Fruit fly (Drosophila melanogaster) whole organism, embryonic: Measurements from ENCODE around the gene CG10063.
A peak's percentile ranks its signal among the peaks of the same experiment; 100 is the strongest.

Source experiments
- CG1024 ChIP-seq: fragments of 200-800 bp; sonication (Bioruptor generic); IDR thresholded peaks from 2 replicates; pipeline ENCODE4 v1.3.6; 2022; ENCODE audit warnings: missing biosample characterization, missing genetic modification characterization
- CG10321 ChIP-seq: fragments of 200-800 bp; sonication (Bioruptor generic); IDR thresholded peaks from 2 replicates; pipeline ENCODE4 v1.3.6; 2022; ENCODE audit warnings: missing biosample characterization, missing genetic modification characterization
- CG11696 ChIP-seq: fragments of 200-800 bp; sonication (Bioruptor generic); IDR thresholded peaks from 2 replicates; pipeline ENCODE4 v1.3.6; 2022; ENCODE audit warnings: missing biosample characterization, missing genetic modification characterization
- CG12299 ChIP-seq: fragments of 200-800 bp; sonication (Bioruptor generic); optimal IDR thresholded peaks from 2 replicates; lab custom pipeline; 2018; ENCODE audit warnings: missing biosample characterization, mild to moderate bottlenecking, missing genetic modification characterization
- CG13894 ChIP-seq: fragments of 200-800 bp; sonication (Bioruptor generic); optimal IDR thresholded peaks from 3 replicates; lab custom pipeline; 2018; ENCODE audit warnings: missing biosample characterization, mild to moderate bottlenecking, missing genetic modification characterization, moderate library complexity
- CG15601 ChIP-seq: fragments of 200-800 bp; sonication (Bioruptor generic); optimal IDR thresholded peaks from 3 replicates; lab custom pipeline; 2019; ENCODE audit warnings: missing biosample characterization, mild to moderate bottlenecking, missing genetic modification characterization, moderate library complexity
- CG16813 ChIP-seq: fragments of 200-800 bp; sonication (Bioruptor generic); IDR thresholded peaks from 3 replicates; pipeline ENCODE4 v1.3.6; 2022; ENCODE audit warnings: missing biosample characterization, missing genetic modification characterization; ENCODE audit not compliant: partially characterized antibody
- CG17359 ChIP-seq: fragments of 200-800 bp; sonication (Bioruptor generic); optimal IDR thresholded peaks from 3 replicates; lab custom pipeline; 2018; ENCODE audit warnings: missing biosample characterization, mild to moderate bottlenecking, missing genetic modification characterization, moderate library complexity
- CG17829 ChIP-seq: fragments of 200-800 bp; optimal IDR thresholded peaks from 2 replicates; lab custom pipeline; 2019; ENCODE audit warnings: missing biosample characterization, mild to moderate bottlenecking, missing genetic modification characterization, moderate library complexity
- CG1792 ChIP-seq: fragments of 200-800 bp; sonication (Bioruptor generic); optimal IDR thresholded peaks from 2 replicates; lab custom pipeline; 2016; ENCODE audit warnings: missing biosample characterization, missing genetic modification characterization
- CG18011 ChIP-seq: fragments of 200-800 bp; sonication (Bioruptor generic); optimal IDR thresholded peaks from 2 replicates; lab custom pipeline; 2017; ENCODE audit warnings: missing biosample characterization, missing genetic modification characterization, mild to moderate bottlenecking, moderate library complexity, missing genotype
- CG32772 ChIP-seq: fragments of 200-800 bp; sonication (Bioruptor generic); IDR thresholded peaks from 2 replicates; pipeline ENCODE4 v1.3.6; 2022; ENCODE audit warnings: missing biosample characterization, missing genetic modification characterization
- CG3726 ChIP-seq: fragments of 200-800 bp; sonication (Bioruptor generic); IDR thresholded peaks from 3 replicates; pipeline ENCODE4, ENCODE4 v1.3.6; 2022; ENCODE audit warnings: missing biosample characterization, missing genetic modification characterization
- CG3847 ChIP-seq: fragments of 200-800 bp; sonication (Bioruptor generic); IDR thresholded peaks from 2 replicates; pipeline ENCODE4 v1.3.6; 2022; ENCODE audit warnings: missing biosample characterization, missing genetic modification characterization
- CG4404 ChIP-seq: fragments of 200-800 bp; sonication (Bioruptor generic); IDR thresholded peaks from 2 replicates; pipeline ENCODE4 v1.3.6; 2022; ENCODE audit warnings: missing biosample characterization, missing genetic modification characterization
- CG4854 ChIP-seq: fragments of 200-800 bp; sonication (Bioruptor generic); optimal IDR thresholded peaks from 2 replicates; lab custom pipeline; 2016; ENCODE audit warnings: missing biosample characterization, missing genetic modification characterization, inconsistent platforms
- CG6654 ChIP-seq: fragments of 200-800 bp; sonication (Bioruptor generic); optimal IDR thresholded peaks from 2 replicates; lab custom pipeline; 2017; ENCODE audit warnings: missing biosample characterization, mild to moderate bottlenecking, missing genetic modification characterization
- CG9727 ChIP-seq: fragments of 200-800 bp; sonication (Bioruptor generic); optimal IDR thresholded peaks from 3 replicates; lab custom pipeline; 2017; ENCODE audit warnings: missing biosample characterization, mild to moderate bottlenecking, missing genetic modification characterization
- Eip74EF ChIP-seq, 2 experiments: fragments of 200-800 bp in 1 of 2; fragments of >200 bp in 1 of 2; sonication (Bioruptor generic) in 1 of 2; optimal IDR thresholded peaks; 2 replicates each; lab custom pipeline; 2017 to 2019; ENCODE audit warnings: missing biosample characterization in 2 of 2, missing genetic modification characterization in 2 of 2, mild to moderate bottlenecking in 1 of 2, moderate library complexity in 1 of 2
- GATAe ChIP-seq: fragments of 200-800 bp; sonication (Bioruptor generic); conservative IDR thresholded peaks from 2 replicates; pipeline ENCODE4 v1.3.6; 2022; ENCODE audit warnings: missing biosample characterization, missing genetic modification characterization
- HLH4C ChIP-seq: fragments of 200-800 bp; sonication (Bioruptor generic); IDR thresholded peaks from 3 replicates; pipeline ENCODE4 v1.3.6; 2022; ENCODE audit warnings: missing biosample characterization, missing genetic modification characterization; ENCODE audit not compliant: partially characterized antibody
- Hand ChIP-seq: fragments of 200-800 bp; sonication (Bioruptor generic); optimal IDR thresholded peaks from 2 replicates; lab custom pipeline; 2017; ENCODE audit warnings: mild to moderate bottlenecking, missing biosample characterization, missing genetic modification reagents, missing genetic modification characterization
- HmgD ChIP-seq: fragments of 200-800 bp; sonication (Bioruptor generic); optimal IDR thresholded peaks from 3 replicates; lab custom pipeline; 2016; ENCODE audit warnings: missing biosample characterization, missing genetic modification characterization
- Hr78 ChIP-seq, 2 experiments: fragments of 200-800 bp in 1 of 2; fragments of >200 bp in 1 of 2; sonication (Bioruptor generic) in 1 of 2; optimal IDR thresholded peaks; 2 replicates each; lab custom pipeline; 2017 to 2019; ENCODE audit warnings: missing biosample characterization in 2 of 2, missing genetic modification characterization in 2 of 2, mild to moderate bottlenecking in 1 of 2, moderate library complexity in 1 of 2
- Lhr ChIP-seq: fragments of 200-800 bp; sonication (Bioruptor generic); optimal IDR thresholded peaks from 3 replicates; lab custom pipeline; 2017; ENCODE audit warnings: mild to moderate bottlenecking, missing biosample characterization, missing genetic modification reagents, missing genetic modification characterization
- Max ChIP-seq: fragments of 200-800 bp; sonication (Bioruptor generic); optimal IDR thresholded peaks from 2 replicates; lab custom pipeline; 2016; ENCODE audit warnings: missing biosample characterization, mild to moderate bottlenecking, missing genetic modification characterization
- NC2α ChIP-seq: fragments of 200-800 bp; sonication (Bioruptor generic); optimal IDR thresholded peaks from 2 replicates; lab custom pipeline; 2016; ENCODE audit warnings: missing biosample characterization, missing genetic modification characterization
- NFAT ChIP-seq: fragments of 200-800 bp; sonication (Bioruptor generic); IDR thresholded peaks from 2 replicates; pipeline ENCODE4 v1.3.6; 2022; ENCODE audit warnings: missing biosample characterization, missing genetic modification characterization
- Taf1 ChIP-seq: fragments of 200-800 bp; sonication (Bioruptor generic); IDR thresholded peaks from 2 replicates; pipeline ENCODE4 v1.3.6; 2022; ENCODE audit warnings: missing biosample characterization, missing genetic modification characterization
- Vsx1 ChIP-seq: fragments of 200-800 bp; sonication (Bioruptor generic); optimal IDR thresholded peaks from 2 replicates; lab custom pipeline; 2017; ENCODE audit warnings: missing biosample characterization, mild to moderate bottlenecking, missing genetic modification characterization, missing genetic modification reagents
- abd-A ChIP-seq: fragments of 200-800 bp; sonication (Bioruptor generic); optimal IDR thresholded peaks from 3 replicates; lab custom pipeline; 2019; ENCODE audit warnings: missing biosample characterization, mild to moderate bottlenecking, missing genetic modification characterization, moderate library complexity
- al ChIP-seq: fragments of 200-800 bp; sonication (Bioruptor generic); IDR thresholded peaks from 2 replicates; pipeline ENCODE4 v1.3.6; 2022; ENCODE audit warnings: missing biosample characterization, missing genetic modification characterization
- ara ChIP-seq: fragments of 200-800 bp; sonication (Bioruptor generic); IDR thresholded peaks from 2 replicates; pipeline ENCODE4 v1.3.6; 2022; ENCODE audit warnings: missing biosample characterization, missing genetic modification characterization
- cad ChIP-seq: fragments of >200 bp; optimal IDR thresholded peaks from 2 replicates; lab custom pipeline; 2017; ENCODE audit warnings: missing biosample characterization, missing genetic modification characterization
- caup ChIP-seq: fragments of 200-800 bp; sonication (Bioruptor generic); optimal IDR thresholded peaks from 3 replicates; lab custom pipeline; 2017; ENCODE audit warnings: missing biosample characterization, mild to moderate bottlenecking, missing genetic modification characterization, moderate library complexity; ENCODE audit not compliant: severe bottlenecking
- chm ChIP-seq: fragments of 200-800 bp; sonication (Bioruptor generic); IDR thresholded peaks from 2 replicates; pipeline ENCODE4 v1.3.6; 2022; ENCODE audit warnings: missing biosample characterization, missing genetic modification characterization
- ci ChIP-seq: fragments of 200-800 bp; sonication (Bioruptor generic); IDR thresholded peaks from 3 replicates; pipeline ENCODE4 v1.3.6; 2022; ENCODE audit warnings: missing biosample characterization, missing genetic modification characterization
- croc ChIP-seq: fragments of 200-800 bp; sonication (Bioruptor generic); conservative IDR thresholded peaks from 3 replicates; pipeline ENCODE4 v1.3.6; 2022; ENCODE audit warnings: missing biosample characterization, missing genetic modification characterization
- fu2 ChIP-seq: fragments of 200-800 bp; sonication (Bioruptor generic); optimal IDR thresholded peaks from 2 replicates; lab custom pipeline; 2016; ENCODE audit warnings: missing biosample characterization, missing genetic modification characterization
- lbe ChIP-seq: fragments of 200-800 bp; sonication (Bioruptor generic); optimal IDR thresholded peaks from 2 replicates; lab custom pipeline; 2016; ENCODE audit warnings: missing biosample characterization, mild to moderate bottlenecking, missing genetic modification characterization
- pan ChIP-seq, 4 experiments: fragments of >200 bp in 3 of 4; fragments of 200-800 bp in 1 of 4; sonication (Bioruptor generic) in 1 of 4; optimal IDR thresholded peaks in 3 of 4; IDR thresholded peaks in 1 of 4; 2 replicates each; pipeline versions ENCODE4 v1.3.6 to Lab custom; 2017 to 2022; ENCODE audit warnings: missing biosample characterization in 2 of 4, missing genetic modification characterization in 2 of 4, mixed read lengths in 1 of 4
- peb ChIP-seq: fragments of 200-800 bp; sonication (Bioruptor generic); IDR thresholded peaks from 2 replicates; pipeline ENCODE4 v1.3.6; 2022; ENCODE audit warnings: missing biosample characterization, missing genetic modification characterization
- pho ChIP-seq: fragments of 200-800 bp; sonication (Bioruptor generic); optimal IDR thresholded peaks from 2 replicates; lab custom pipeline; 2016; ENCODE audit warnings: missing biosample characterization, missing genetic modification characterization
- pnt ChIP-seq: fragments of 200-800 bp; sonication (Bioruptor generic); optimal IDR thresholded peaks from 3 replicates; lab custom pipeline; 2016; ENCODE audit warnings: missing biosample characterization, missing genetic modification characterization
- pum ChIP-seq: fragments of 200-800 bp; sonication (Bioruptor generic); optimal IDR thresholded peaks from 2 replicates; lab custom pipeline; 2016; ENCODE audit warnings: missing biosample characterization, missing genetic modification characterization
- seq ChIP-seq: fragments of 200-800 bp; sonication (Bioruptor generic); IDR thresholded peaks from 2 replicates; pipeline ENCODE4 v1.3.6; 2022; ENCODE audit warnings: missing biosample characterization, missing genetic modification characterization
- usp ChIP-seq: fragments of >200 bp; optimal IDR thresholded peaks from 2 replicates; lab custom pipeline; 2017; ENCODE audit warnings: missing biosample characterization, missing genetic modification characterization
- vvl ChIP-seq: fragments of 200-800 bp; sonication (Bioruptor generic); IDR thresholded peaks from 2 replicates; pipeline ENCODE4 v1.3.6; 2022; ENCODE audit warnings: missing biosample characterization, missing genetic modification characterization

CG10063 gene

DNA sequence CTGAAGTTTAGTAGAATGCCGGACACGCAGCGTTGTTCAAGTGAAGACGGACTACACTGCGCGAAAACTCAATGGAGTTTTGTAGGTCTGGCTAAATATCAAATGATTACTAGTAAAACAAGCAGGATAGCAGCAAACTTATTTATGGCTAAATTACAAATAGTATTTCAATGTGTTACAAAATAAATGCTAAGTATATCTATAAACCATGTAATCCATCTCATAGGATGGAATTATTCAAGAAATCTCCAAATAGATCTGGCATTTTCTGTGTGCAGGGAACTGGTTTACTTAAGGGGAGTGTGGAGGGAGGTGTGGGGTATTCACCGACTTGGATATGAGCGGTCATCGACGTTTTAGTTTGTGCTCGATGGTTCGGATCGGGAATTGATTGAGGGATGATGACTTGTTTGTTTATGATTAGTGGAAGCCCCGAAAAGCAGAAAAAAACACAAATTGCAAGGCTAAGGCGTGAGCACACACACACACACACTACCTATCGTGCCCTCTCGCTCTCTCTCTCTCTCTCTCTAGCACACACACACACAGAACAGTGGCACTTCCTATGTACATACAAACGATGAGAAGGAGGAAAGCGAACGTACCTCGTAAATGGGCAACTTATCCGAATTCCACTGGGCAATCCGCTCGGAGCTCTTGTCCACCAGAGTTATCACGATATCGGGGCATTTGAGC, 8.3 kb downstream of the CG10063 start (continued):
- TF ChIP-seq lbe (GFP tag; lab: Kevin White, UChicago) (no peak), usp (GFP tag; lab: Kevin White, UChicago) (no peak), Lhr (GFP tag; lab: Kevin White, UChicago) (peak; percentile 63), croc (peak; percentile 64; the same call in 2 of the 3 replicates), pho (GFP tag; lab: Kevin White, UChicago) (peak; percentile 84), NFAT (0 out of 2 replicates have a peak, but pooled peaks have one; percentile 37), fu2 (peak; percentile 55), CG32772 (GFP tag; lab: Robert Waterston, UW) (peak; percentile 66), pnt (GFP tag; lab: Kevin White, UChicago) (peak; percentile 77), NC2α (peak; percentile 73), pum (GFP tag; lab: Kevin White, UChicago) (peak; percentile 70), CG10321 (GFP tag; lab: Robert Waterston, UW) (no peak; the same call in 1 of the 2 replicates), Hand (GFP tag; lab: Kevin White, UChicago) (peak; percentile 27), GATAe (GFP tag; lab: Robert Waterston, UW) (no peak), Hr78 (GFP tag; optimal IDR thresholded peaks at IDR 0.05; lab: Kevin White, UChicago) (peak in 1 of 2 experiments; percentile 60), CG3726 (GFP tag; lab: Robert Waterston, UW) (no peak), seq (peak; percentile 69), CG6654 (GFP tag; lab: Kevin White, UChicago) (peak; percentile 48), CG16813 (GFP tag; lab: Robert Waterston, UW) (no peak), caup (peak; percentile 48), ara (GFP tag; lab: Robert Waterston, UW) (peak; percentile 67), CG3847 (GFP tag; lab: Robert Waterston, UW) (peak; percentile 77), Taf1 (GFP tag; lab: Robert Waterston, UW) (peak; percentile 40; the same call in 1 of the 2 replicates), HLH4C (GFP tag; lab: Robert Waterston, UW) (no peak), al (peak; percentile 40; the same call in 1 of the 2 replicates), CG9727 (peak; percentile 84), CG15601 (peak; percentile 81), HmgD (GFP tag; lab: Kevin White, UChicago) (peak; percentile 47), CG17829 (tag; lab: Kevin White, UChicago) (peak; percentile 82), Max (GFP tag; lab: Kevin White, UChicago) (peak; percentile 59), vvl (peak; percentile 88), CG1024 (GFP tag; lab: Robert Waterston, UW) (0 out of 2 replicates have a peak, but pooled peaks have one; percentile 48), CG17359 (tag; lab: Kevin White, UChicago) (peak; percentile 84), CG18011 (peak; percentile 60), abd-A (tag; lab: Kevin White, UChicago) (no peak), CG13894 (tag; lab: Kevin White, UChicago) (peak; percentile 8), Vsx1 (GFP tag; lab: Kevin White, UChicago) (peak; percentile 49), cad (GFP tag; lab: Kevin White, UChicago) (no peak), chm (peak; percentile 58; the same call in 1 of the 2 replicates), CG4854 (GFP tag; lab: Kevin White, UChicago) (peak; percentile 71), CG11696 (GFP tag; lab: Robert Waterston, UW) (peak; percentile 41; the same call in 1 of the 2 replicates), pan (optimal IDR thresholded peaks at IDR 0.05; lab: Kevin White, UChicago) (no peak), pan (GFP tag; optimal IDR thresholded peaks at IDR 0.05 in 1 of 2, IDR thresholded peaks at IDR 0.05 in 1 of 2) (peak in 1 of 2 experiments; percentile 72), ci (GFP tag; lab: Robert Waterston, UW) (peak; percentile 82), CG1792 (GFP tag; lab: Kevin White, UChicago) (peak; percentile 73), CG12299 (peak; percentile 68), peb (GFP tag; lab: Robert Waterston, UW) (0 out of 2 replicates have a peak, but pooled peaks have one; percentile 34), CG4404 (GFP tag; lab: Robert Waterston, UW) (peak; percentile 55), Eip74EF (GFP tag; optimal IDR thresholded peaks at IDR 0.05; lab: Kevin White, UChicago) (peak in 1 of 2 experiments; percentile 66)
